Fruit fly (Drosophila melanogaster): ENCODE measurements around the gene CG34134.

Gene CG34134

DNA sequence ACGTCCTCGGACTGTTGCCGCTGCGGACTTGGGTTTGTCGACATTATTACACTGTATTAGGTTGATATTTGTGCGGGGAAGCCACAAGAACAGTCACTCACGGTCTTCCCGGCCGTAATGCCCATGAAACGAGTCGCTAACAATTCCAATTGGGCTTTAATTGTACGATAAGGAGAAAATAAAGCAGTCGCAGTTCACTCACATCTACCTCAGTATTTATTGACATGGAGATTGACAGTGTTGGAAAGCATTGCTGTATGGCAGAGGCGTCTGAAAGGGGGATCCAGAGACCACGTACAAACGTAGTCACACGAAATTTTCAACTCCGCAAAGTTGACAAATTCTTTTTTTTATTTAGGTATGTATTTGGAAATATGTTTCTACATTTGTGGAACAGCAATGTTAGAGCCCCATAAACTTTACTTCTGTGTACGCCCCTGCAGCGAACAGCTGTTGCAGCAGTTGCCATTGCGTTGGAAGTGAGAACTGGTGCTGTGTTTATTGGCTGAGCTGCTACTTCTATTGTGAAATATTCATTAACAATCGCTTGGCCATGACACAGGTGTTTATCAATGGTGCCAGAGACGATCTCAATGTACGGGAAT is 22.2 kb upstream of the CG34134 start, which contains the start of the genes CG8372 and CG8360:
CG8372 (minus strand) TSS at position 237 of the 605 bp plus-strand sequence.
CG8360 (plus strand) TSS at position 294 of the 605 bp plus-strand sequence.
- TF ChIP-seq CG4496 (GFP tag; IDR thresholded peaks at IDR 0.05) = peak; percentile 100
- peak; percentile 96 for TF ChIP-seq CG10348 (GFP tag; IDR thresholded peaks at IDR 0.05)
- peak; percentile 98 for TF ChIP-seq CG9948 (tag; optimal IDR thresholded peaks at IDR 0.05)
- peak; percentile 99 for TF ChIP-seq CG8159 (tag; optimal IDR thresholded peaks at IDR 0.05)
- peak; percentile 99 for TF ChIP-seq Pif1B (GFP tag; optimal IDR thresholded peaks at IDR 0.05)
- peak; percentile 98 for TF ChIP-seq CG12605 (GFP tag; IDR thresholded peaks at IDR 0.05)
- TF ChIP-seq EcR (GFP tag; optimal IDR thresholded peaks at IDR 0.05) = peak; percentile 89
- TF ChIP-seq CG8301 (tag; optimal IDR thresholded peaks at IDR 0.05) = peak; percentile 99
- TF ChIP-seq gl (tag; optimal IDR thresholded peaks at IDR 0.05) = peak; percentile 98
- peak; percentile 99 for TF ChIP-seq Snoo (tag; optimal IDR thresholded peaks at IDR 0.05)
- TF ChIP-seq rn (GFP tag; IDR thresholded peaks at IDR 0.05) = peak; percentile 99
- TF ChIP-seq CG32121 (GFP tag; IDR thresholded peaks at IDR 0.05) = peak; percentile 99
- peak; percentile 99 for TF ChIP-seq Pif1A (GFP tag; optimal IDR thresholded peaks at IDR 0.05)
- peak; percentile 99 for TF ChIP-seq CG14655 (GFP tag; optimal IDR thresholded peaks at IDR 0.05)
- TF ChIP-seq CG15710 (tag; optimal IDR thresholded peaks at IDR 0.05) = peak; percentile 99
- TF ChIP-seq Ets98B (GFP tag; IDR thresholded peaks at IDR 0.05) = peak; percentile 99
- TF ChIP-seq CG17806 (tag; optimal IDR thresholded peaks at IDR 0.05) = peak; percentile 99
- TF ChIP-seq D1 (tag; optimal IDR thresholded peaks at IDR 0.05) = no peak
- no peak for TF ChIP-seq CG13204 (GFP tag; optimal IDR thresholded peaks at IDR 0.05)
- peak; percentile 98 for TF ChIP-seq CG34367 (tag; optimal IDR thresholded peaks at IDR 0.05)
- TF ChIP-seq fd96Ca (GFP tag; IDR thresholded peaks at IDR 0.05) = peak; percentile 100

DNA sequence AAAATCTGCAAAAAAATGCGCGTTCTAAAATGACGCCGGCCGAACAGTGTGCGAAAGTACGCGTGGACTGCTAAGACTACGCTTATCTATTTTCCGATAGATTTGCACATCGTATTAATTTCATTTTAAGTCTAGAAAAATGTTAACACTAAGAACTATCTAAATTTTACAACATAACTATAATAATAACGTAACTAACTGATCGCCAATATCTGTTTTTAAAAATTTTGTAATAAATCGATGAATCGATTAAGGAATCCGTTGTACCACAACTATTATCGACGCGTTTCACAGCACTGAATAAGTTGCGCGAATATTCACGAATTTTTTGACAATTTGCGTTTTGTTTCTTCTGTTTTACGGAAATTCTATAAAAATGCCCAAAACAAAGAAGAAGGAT is 20.5 kb upstream of the CG34134 start, which contains the start of gene Ssb-c31a:
Ssb-c31a (plus strand) TSS at position 278 of the 400 bp plus-strand sequence.
- TF ChIP-seq CG14655 (GFP tag; optimal IDR thresholded peaks at IDR 0.05) (peak; percentile 14), CG13204 (GFP tag; optimal IDR thresholded peaks at IDR 0.05) (no peak), CG9948 (tag; optimal IDR thresholded peaks at IDR 0.05) (no peak), CG34367 (tag; optimal IDR thresholded peaks at IDR 0.05) (no peak), CG17806 (tag; optimal IDR thresholded peaks at IDR 0.05) (peak; percentile 9), CG32121 (GFP tag; IDR thresholded peaks at IDR 0.05) (no peak; the same call in 1 of the 2 replicates), Pif1A (GFP tag; optimal IDR thresholded peaks at IDR 0.05) (peak; percentile 48), fd96Ca (GFP tag; IDR thresholded peaks at IDR 0.05) (no peak), Pif1B (GFP tag; optimal IDR thresholded peaks at IDR 0.05) (peak; percentile 30), CG15710 (tag; optimal IDR thresholded peaks at IDR 0.05) (peak; percentile 28), CG4496 (GFP tag; IDR thresholded peaks at IDR 0.05) (0 out of 3 replicates have a peak, but pooled peaks have one; percentile 3), gl (tag; optimal IDR thresholded peaks at IDR 0.05) (no peak), rn (GFP tag; IDR thresholded peaks at IDR 0.05) (no peak), EcR (GFP tag; optimal IDR thresholded peaks at IDR 0.05) (peak; percentile 14), D1 (tag; optimal IDR thresholded peaks at IDR 0.05) (no peak), CG8159 (tag; optimal IDR thresholded peaks at IDR 0.05) (peak; percentile 43), Snoo (tag; optimal IDR thresholded peaks at IDR 0.05) (no peak)

- TF ChIP-seq CG32121 (GFP tag; IDR thresholded peaks at IDR 0.05) (no peak), Pif1B (GFP tag; optimal IDR thresholded peaks at IDR 0.05) (no peak), Pif1A (GFP tag; optimal IDR thresholded peaks at IDR 0.05) (no peak), CG34367 (tag; optimal IDR thresholded peaks at IDR 0.05) (no peak), CG15710 (tag; optimal IDR thresholded peaks at IDR 0.05) (no peak), gl (tag; optimal IDR thresholded peaks at IDR 0.05) (no peak), CG13204 (GFP tag; optimal IDR thresholded peaks at IDR 0.05) (no peak), CG14655 (GFP tag; optimal IDR thresholded peaks at IDR 0.05) (no peak), Snoo (tag; optimal IDR thresholded peaks at IDR 0.05) (no peak), fd96Ca (GFP tag; IDR thresholded peaks at IDR 0.05) (no peak), EcR (GFP tag; optimal IDR thresholded peaks at IDR 0.05) (no peak), CG9948 (tag; optimal IDR thresholded peaks at IDR 0.05) (no peak), CG4496 (GFP tag; IDR thresholded peaks at IDR 0.05) (no peak), CG17806 (tag; optimal IDR thresholded peaks at IDR 0.05) (no peak), CG12605 (GFP tag; IDR thresholded peaks at IDR 0.05) (no peak), CG8159 (tag; optimal IDR thresholded peaks at IDR 0.05) (no peak)
Observed at dm6 chr2L:8210468-8210867, 19.9 kb upstream of the CG34134 start.

- TF ChIP-seq fd96Ca (GFP tag; IDR thresholded peaks at IDR 0.05) (no peak), CG9948 (tag; optimal IDR thresholded peaks at IDR 0.05) (no peak), CG17806 (tag; optimal IDR thresholded peaks at IDR 0.05) (no peak)
Observed at dm6 chr2L:8209362-8209761, 18.8 kb upstream of the CG34134 start.

dm6 chr2L:8205871-8206270 is 15.3 kb upstream of the CG34134 start, which contains the start of gene CG8419:
TSS of gene CG8419 (plus strand) at chr2L:8206171.
- TF ChIP-seq CG4496 (GFP tag; IDR thresholded peaks at IDR 0.05) (0 out of 3 replicates have a peak, but pooled peaks have one; percentile 24), Pif1A (GFP tag; optimal IDR thresholded peaks at IDR 0.05) (no peak)

- TF ChIP-seq D1 (tag; optimal IDR thresholded peaks at IDR 0.05) = peak; percentile 95
- TF ChIP-seq CG8159 (tag; optimal IDR thresholded peaks at IDR 0.05) = peak; percentile 96
- TF ChIP-seq rn (GFP tag; IDR thresholded peaks at IDR 0.05) = peak; percentile 89
- peak; percentile 100 for TF ChIP-seq Pif1B (GFP tag; optimal IDR thresholded peaks at IDR 0.05)
- peak; percentile 94 for TF ChIP-seq CG17806 (tag; optimal IDR thresholded peaks at IDR 0.05)
- TF ChIP-seq fd96Ca (GFP tag; IDR thresholded peaks at IDR 0.05) = peak; percentile 87
- TF ChIP-seq Snoo (tag; optimal IDR thresholded peaks at IDR 0.05) = peak; percentile 99
- TF ChIP-seq CG4496 (GFP tag; IDR thresholded peaks at IDR 0.05) = peak; percentile 97
- TF ChIP-seq CG9948 (tag; optimal IDR thresholded peaks at IDR 0.05) = peak; percentile 90
- peak; percentile 96 for TF ChIP-seq CG12605 (GFP tag; IDR thresholded peaks at IDR 0.05)
- peak; percentile 98 for TF ChIP-seq CG32121 (GFP tag; IDR thresholded peaks at IDR 0.05)
- TF ChIP-seq CG14655 (GFP tag; optimal IDR thresholded peaks at IDR 0.05) = peak; percentile 94
- TF ChIP-seq EcR (GFP tag; optimal IDR thresholded peaks at IDR 0.05) = peak; percentile 52
- peak; percentile 94 for TF ChIP-seq CG8301 (tag; optimal IDR thresholded peaks at IDR 0.05)
- TF ChIP-seq Pif1A (GFP tag; optimal IDR thresholded peaks at IDR 0.05) = peak; percentile 78
- peak; percentile 70 for TF ChIP-seq CG13204 (GFP tag; optimal IDR thresholded peaks at IDR 0.05)
- peak; percentile 92 for TF ChIP-seq CG10348 (GFP tag; IDR thresholded peaks at IDR 0.05)
- TF ChIP-seq Ets98B (GFP tag; IDR thresholded peaks at IDR 0.05) = peak; percentile 97
- TF ChIP-seq CG34367 (tag; optimal IDR thresholded peaks at IDR 0.05) = peak; percentile 83
- TF ChIP-seq CG15710 (tag; optimal IDR thresholded peaks at IDR 0.05) = peak; percentile 94
- peak; percentile 81 for TF ChIP-seq gl (tag; optimal IDR thresholded peaks at IDR 0.05)
Observed at dm6 chr2L:8204996-8205567, 14.5 kb upstream of the CG34134 start, which contains the start of gene SLC5A11. TSS of gene SLC5A11 (minus strand) at chr2L:8205132.

Measured in whole organism, pupa.